Comparison of ENCODE assay signal across 5 fruit fly cellular contexts in genomic region chr2L:8211070-8211469, dm6.
TF ChIP-seq lines count a peak whose summit lies in the region.

Gene Ssb-c31a, plus strand, starts transcription at chr2L:8211347.

- no peak for TF ChIP-seq CTCF in whole organism, embryonic (GFP tag; optimal IDR thresholded peaks at IDR 0.05; lab: Kevin White, UChicago)

TF ChIP-seq in whole organism, adult, 20 proteins besides CTCF, POLR2A, EP300 and RAD21 (continues in another document):
- TF ChIP-seq tj (GFP tag; optimal IDR thresholded peaks at IDR 0.05; lab: Kevin White, UChicago), result peak; percentile 69
- peak; percentile 87 for TF ChIP-seq CG5204 (GFP tag; optimal IDR thresholded peaks at IDR 0.05; lab: Kevin White, UChicago)
- TF ChIP-seq bab1 (GFP tag; optimal IDR thresholded peaks at IDR 0.05; lab: Kevin White, UChicago), result peak; percentile 71
- TF ChIP-seq CG11617 (GFP tag; optimal IDR thresholded peaks at IDR 0.05; lab: Kevin White, UChicago), result peak; percentile 74
- peak; percentile 91 for TF ChIP-seq Crg-1 (GFP tag; optimal IDR thresholded peaks at IDR 0.05; lab: Kevin White, UChicago)
- TF ChIP-seq pad (GFP tag; optimal IDR thresholded peaks at IDR 0.05; lab: Kevin White, UChicago), result peak; percentile 69
- TF ChIP-seq CG7101 (tag; optimal IDR thresholded peaks at IDR 0.05; lab: Kevin White, UChicago), result peak; percentile 83
- TF ChIP-seq cnc (optimal IDR thresholded peaks at IDR 0.05; lab: Kevin White, UChicago), result no peak
- peak; percentile 87 for TF ChIP-seq toe (GFP tag; optimal IDR thresholded peaks at IDR 0.05; lab: Kevin White, UChicago)
- peak; percentile 75 for TF ChIP-seq Hr96 (GFP tag; optimal IDR thresholded peaks at IDR 0.05; lab: Kevin White, UChicago)
- TF ChIP-seq Mnt (GFP tag; optimal IDR thresholded peaks at IDR 0.05; lab: Kevin White, UChicago), result peak; percentile 76
- peak; percentile 42 for TF ChIP-seq Clk (GFP tag; optimal IDR thresholded peaks at IDR 0.05; lab: Kevin White, UChicago)
- peak; percentile 72 for TF ChIP-seq CG33017 (tag; optimal IDR thresholded peaks at IDR 0.05; lab: Kevin White, UChicago)
- TF ChIP-seq CG12768 (GFP tag; optimal IDR thresholded peaks at IDR 0.05; lab: Kevin White, UChicago), result peak; percentile 81
- peak; percentile 61 for TF ChIP-seq CG14711 (tag; optimal IDR thresholded peaks at IDR 0.05; lab: Kevin White, UChicago)
- TF ChIP-seq CG7045 (GFP tag; optimal IDR thresholded peaks at IDR 0.05; lab: Kevin White, UChicago), result peak; percentile 74
- peak; percentile 94 for TF ChIP-seq kay (GFP tag; lab: Kevin White, UChicago; ENCODE audit: borderline replicate concordance)
- peak; percentile 55 for TF ChIP-seq ovo (GFP tag; optimal IDR thresholded peaks at IDR 0.05; lab: Kevin White, UChicago)

TF ChIP-seq in whole organism, embryonic, 481 proteins besides CTCF, POLR2A, EP300 and RAD21 (continues in another document):
- TF ChIP-seq NK7.1 (GFP tag; optimal IDR thresholded peaks at IDR 0.05; lab: Kevin White, UChicago) (no peak), ken (GFP tag; IDR thresholded peaks at IDR 0.05; lab: Robert Waterston, UW) (no peak), CG17568 (GFP tag; optimal IDR thresholded peaks at IDR 0.05; lab: Kevin White, UChicago) (no peak), crol (GFP tag; IDR thresholded peaks at IDR 0.05; lab: Robert Waterston, UW) (no peak), Abd-B (GFP tag; optimal IDR thresholded peaks at IDR 0.05; lab: Kevin White, UChicago) (peak; percentile 28), CG6791 (GFP tag; IDR thresholded peaks at IDR 0.05; lab: Robert Waterston, UW; ENCODE audit: partially characterized antibody) (no peak), CG18476 (GFP tag; optimal IDR thresholded peaks at IDR 0.05; lab: Kevin White, UChicago) (peak; percentile 49), chm (GFP tag; IDR thresholded peaks at IDR 0.05; lab: Robert Waterston, UW) (no peak), CG15073 (GFP tag; optimal IDR thresholded peaks at IDR 0.05; lab: Kevin White, UChicago) (no peak), Antp (GFP tag; optimal IDR thresholded peaks at IDR 0.05; lab: Kevin White, UChicago) (peak; percentile 22), CG2202 (tag; optimal IDR thresholded peaks at IDR 0.05; lab: Kevin White, UChicago) (no peak), CG8388 (GFP tag; optimal IDR thresholded peaks at IDR 0.05; lab: Kevin White, UChicago) (peak; percentile 22), CG12104 (GFP tag; optimal IDR thresholded peaks at IDR 0.05; lab: Kevin White, UChicago) (peak; percentile 39), CG5180 (GFP tag; optimal IDR thresholded peaks at IDR 0.05; lab: Kevin White, UChicago) (no peak), scrt (GFP tag; optimal IDR thresholded peaks at IDR 0.05; lab: Kevin White, UChicago) (peak; percentile 6), CG10565 (GFP tag; optimal IDR thresholded peaks at IDR 0.05; lab: Kevin White, UChicago) (no peak), CG14710 (tag; optimal IDR thresholded peaks at IDR 0.05; lab: Kevin White, UChicago) (peak; percentile 71), Bteb2 (GFP tag; optimal IDR thresholded peaks at IDR 0.05; lab: Kevin White, UChicago) (peak; percentile 41), Dip2 (GFP tag; IDR thresholded peaks at IDR 0.05; lab: Robert Waterston, UW) (no peak)

TF ChIP-seq in whole organism, prepupa, 60 proteins besides CTCF, POLR2A, EP300 and RAD21 (continues in another document):
- TF ChIP-seq Blimp-1 (GFP tag; optimal IDR thresholded peaks at IDR 0.05; lab: Kevin White, UChicago) (no peak), CG3919 (GFP tag; optimal IDR thresholded peaks at IDR 0.05; lab: Kevin White, UChicago) (peak; percentile 64), Smox (GFP tag; optimal IDR thresholded peaks at IDR 0.05; lab: Kevin White, UChicago) (peak; percentile 57), CG1621 (tag; optimal IDR thresholded peaks at IDR 0.05; lab: Kevin White, UChicago) (no peak), CG11762 (GFP tag; optimal IDR thresholded peaks at IDR 0.05; lab: Kevin White, UChicago; ENCODE audit: insufficient read depth) (peak; percentile 7), topi (GFP tag; optimal IDR thresholded peaks at IDR 0.05; lab: Kevin White, UChicago) (peak; percentile 64), dsx (GFP tag; optimal IDR thresholded peaks at IDR 0.05; lab: Kevin White, UChicago; ENCODE audit: poor library complexity, severe bottlenecking) (peak; percentile 9), Met (GFP tag; optimal IDR thresholded peaks at IDR 0.05; lab: Kevin White, UChicago) (peak; percentile 69), Gug (GFP tag; IDR thresholded peaks at IDR 0.05; lab: Robert Waterston, UW) (no peak; the same call in 1 of the 2 replicates), OdsH (GFP tag; optimal IDR thresholded peaks at IDR 0.05; lab: Kevin White, UChicago) (peak; percentile 62), Ets21C (GFP tag; optimal IDR thresholded peaks at IDR 0.05; lab: Kevin White, UChicago) (peak; percentile 28), Eip75B (GFP tag; optimal IDR thresholded peaks at IDR 0.05; lab: Kevin White, UChicago) (peak; percentile 70), lz (GFP tag; optimal IDR thresholded peaks at IDR 0.05; lab: Kevin White, UChicago) (peak; percentile 53), Ets96B (tag; optimal IDR thresholded peaks at IDR 0.05; lab: Kevin White, UChicago) (peak; percentile 40), dac (GFP tag; optimal IDR thresholded peaks at IDR 0.05; lab: Kevin White, UChicago) (no peak), spab (GFP tag; optimal IDR thresholded peaks at IDR 0.05; lab: Kevin White, UChicago) (no peak), Eip78C (GFP tag; lab: Kevin White, UChicago) (peak; percentile 87), CG10631 (GFP tag; optimal IDR thresholded peaks at IDR 0.05; lab: Kevin White, UChicago) (peak; percentile 54), cyc (GFP tag; optimal IDR thresholded peaks at IDR 0.05; lab: Kevin White, UChicago) (peak; percentile 62)

TF ChIP-seq in whole organism, pupa, 21 proteins besides CTCF, POLR2A, EP300 and RAD21:
- TF ChIP-seq CG10348 (GFP tag; IDR thresholded peaks at IDR 0.05; lab: Robert Waterston, UW) (no peak), Pif1B (GFP tag; optimal IDR thresholded peaks at IDR 0.05; lab: Kevin White, UChicago) (peak; percentile 30), CG13204 (GFP tag; optimal IDR thresholded peaks at IDR 0.05; lab: Kevin White, UChicago) (no peak), CG15710 (tag; optimal IDR thresholded peaks at IDR 0.05; lab: Kevin White, UChicago) (peak; percentile 28), CG17806 (tag; optimal IDR thresholded peaks at IDR 0.05; lab: Kevin White, UChicago) (peak; percentile 9), CG8159 (tag; optimal IDR thresholded peaks at IDR 0.05; lab: Kevin White, UChicago) (peak; percentile 43), Pif1A (GFP tag; optimal IDR thresholded peaks at IDR 0.05; lab: Kevin White, UChicago) (peak; percentile 48), CG4496 (GFP tag; IDR thresholded peaks at IDR 0.05; lab: Robert Waterston, UW) (0 out of 3 replicates have a peak, but pooled peaks have one; percentile 3), CG14655 (GFP tag; optimal IDR thresholded peaks at IDR 0.05; lab: Kevin White, UChicago) (peak; percentile 14), fd96Ca (GFP tag; IDR thresholded peaks at IDR 0.05; lab: Robert Waterston, UW) (no peak), CG9948 (tag; optimal IDR thresholded peaks at IDR 0.05; lab: Kevin White, UChicago) (no peak), EcR (GFP tag; optimal IDR thresholded peaks at IDR 0.05; lab: Kevin White, UChicago) (peak; percentile 14)

TF ChIP-seq in whole organism, wandering third instar larva, 38 proteins besides CTCF, POLR2A, EP300 and RAD21 (continues in another document):
- TF ChIP-seq ey (GFP tag; optimal IDR thresholded peaks at IDR 0.05; lab: Kevin White, UChicago) (peak; percentile 51), HLH106 (tag; optimal IDR thresholded peaks at IDR 0.05; lab: Kevin White, UChicago) (peak; percentile 68), brk (GFP tag; optimal IDR thresholded peaks at IDR 0.05; lab: Kevin White, UChicago) (peak; percentile 84), Hr83 (GFP tag; optimal IDR thresholded peaks at IDR 0.05; lab: Kevin White, UChicago; ENCODE audit: poor library complexity, severe bottlenecking) (no peak), CG32264 (GFP tag; optimal IDR thresholded peaks at IDR 0.05; lab: Kevin White, UChicago) (peak; percentile 34), foxo (GFP tag; optimal IDR thresholded peaks at IDR 0.05; lab: Kevin White, UChicago) (peak; percentile 71 to 75), h (GFP tag; optimal IDR thresholded peaks at IDR 0.05; lab: Kevin White, UChicago) (peak; percentile 83), CrebA (GFP tag; optimal IDR thresholded peaks at IDR 0.05; lab: Kevin White, UChicago; ENCODE audit: borderline replicate concordance) (no peak), fru (GFP tag; optimal IDR thresholded peaks at IDR 0.05; lab: Kevin White, UChicago) (peak; percentile 78), Hr78 (GFP tag; optimal IDR thresholded peaks at IDR 0.05; lab: Kevin White, UChicago) (no peak), sv (GFP tag; optimal IDR thresholded peaks at IDR 0.05; lab: Kevin White, UChicago) (peak; percentile 65), dmrt93B (GFP tag; optimal IDR thresholded peaks at IDR 0.05; lab: Kevin White, UChicago) (peak; percentile 32), woc (GFP tag; optimal IDR thresholded peaks at IDR 0.05; lab: Kevin White, UChicago) (peak; percentile 73), Sp1 (GFP tag; optimal IDR thresholded peaks at IDR 0.05; lab: Kevin White, UChicago) (peak; percentile 60), tai (GFP tag; optimal IDR thresholded peaks at IDR 0.05; lab: Kevin White, UChicago) (peak; percentile 88), Jra (GFP tag; optimal IDR thresholded peaks at IDR 0.05; lab: Kevin White, UChicago) (peak; percentile 90), pan (optimal IDR thresholded peaks at IDR 0.05; lab: Kevin White, UChicago) (no peak), dsf (GFP tag; optimal IDR thresholded peaks at IDR 0.05; lab: Kevin White, UChicago; ENCODE audit: borderline replicate concordance) (peak; percentile 81), N (GFP tag; optimal IDR thresholded peaks at IDR 0.05; lab: Kevin White, UChicago) (no peak), rgr (GFP tag; optimal IDR thresholded peaks at IDR 0.05; lab: Kevin White, UChicago) (peak; percentile 72), GATAd (GFP tag; optimal IDR thresholded peaks at IDR 0.05; lab: Kevin White, UChicago) (peak; percentile 61), CG9705 (GFP tag; optimal IDR thresholded peaks at IDR 0.05; lab: Kevin White, UChicago) (peak; percentile 38), jim (GFP tag; optimal IDR thresholded peaks at IDR 0.05; lab: Kevin White, UChicago) (no peak), OdsH (GFP tag; optimal IDR thresholded peaks at IDR 0.05; lab: Kevin White, UChicago) (peak; percentile 60), br (GFP tag; optimal IDR thresholded peaks at IDR 0.05; lab: Kevin White, UChicago) (peak; percentile 80), Rel (GFP tag; optimal IDR thresholded peaks at IDR 0.05; lab: Kevin White, UChicago) (no peak), Rel (tag; optimal IDR thresholded peaks at IDR 0.05; lab: Kevin White, UChicago) (peak; percentile 49), Hnf4 (GFP tag; optimal IDR thresholded peaks at IDR 0.05; lab: Kevin White, UChicago) (peak; percentile 81), Mio (GFP tag; optimal IDR thresholded peaks at IDR 0.05; lab: Kevin White, UChicago) (no peak), sage (GFP tag; optimal IDR thresholded peaks at IDR 0.05; lab: Kevin White, UChicago) (peak; percentile 48), Abd-B (GFP tag; optimal IDR thresholded peaks at IDR 0.05; lab: Kevin White, UChicago) (no peak)
